Worm (Caenorhabditis elegans) whole organism, L3 larva: ENCODE measurements around the gene ergi-2.

ENCODE experiments used
- aly-2 ChIP-seq: fragments of 150-350 bp; optimal IDR thresholded peaks from 2 replicates; lab custom pipeline; 2014; ENCODE audit warnings: missing biosample characterization, missing genetic modification characterization
- ama-1 ChIP-seq: fragments of 150-350 bp; optimal IDR thresholded peaks from 2 replicates; lab custom pipeline; 2018
- ceh-9 ChIP-seq: sonication (generic microtip); optimal IDR thresholded peaks from 2 replicates; lab custom pipeline; 2018; ENCODE audit warnings: missing biosample characterization, missing genetic modification characterization
- daf-12 ChIP-seq: fragments of 150-350 bp; optimal IDR thresholded peaks from 2 replicates; lab custom pipeline; 2014; ENCODE audit warnings: missing biosample characterization, missing genetic modification reagents, missing genetic modification characterization
- egl-5 ChIP-seq: fragments of 150-350 bp; optimal IDR thresholded peaks from 2 replicates; lab custom pipeline; 2017; ENCODE audit warnings: missing biosample characterization, missing genetic modification reagents, missing genetic modification characterization, inconsistent platforms
- elt-1 ChIP-seq: fragments of 150-350 bp; optimal IDR thresholded peaks from 2 replicates; lab custom pipeline; 2014; ENCODE audit warnings: missing biosample characterization, missing genetic modification characterization
- elt-3 ChIP-seq, 3 experiments: fragments of 150-350 bp in 1 of 3; sonication (generic microtip) in 2 of 3; optimal IDR thresholded peaks; 2 replicates in 2 of 3; 4 replicates in 1 of 3; lab custom pipeline; 2014 to 2017; ENCODE audit warnings: missing biosample characterization in 3 of 3, missing genetic modification characterization in 3 of 3
- eor-1 ChIP-seq, 2 experiments: fragments of 150-350 bp; optimal IDR thresholded peaks; 2 replicates each; lab custom pipeline; 2014 to 2018; ENCODE audit warnings: missing biosample characterization in 2 of 2, missing genetic modification characterization in 2 of 2
- fkh-10 ChIP-seq: sonication (generic microtip); optimal IDR thresholded peaks from 2 replicates; lab custom pipeline; 2017; ENCODE audit warnings: missing biosample characterization, missing genetic modification reagents, missing genetic modification characterization
- fkh-2 ChIP-seq: fragments of 150-350 bp; optimal IDR thresholded peaks from 2 replicates; lab custom pipeline; 2014; ENCODE audit warnings: missing biosample characterization, missing genetic modification reagents, missing genetic modification characterization
- fos-1 ChIP-seq: fragments of 150-350 bp; optimal IDR thresholded peaks from 2 replicates; lab custom pipeline; 2014; ENCODE audit warnings: missing biosample characterization, missing genetic modification characterization
- hmg-11 ChIP-seq: sonication (generic microtip); optimal IDR thresholded peaks from 2 replicates; lab custom pipeline; 2016; ENCODE audit warnings: missing genetic modification characterization, missing compliant biosample characterization
- jun-1 ChIP-seq: fragments of 150-350 bp; optimal IDR thresholded peaks from 2 replicates; lab custom pipeline; 2014; ENCODE audit warnings: missing biosample characterization, missing genetic modification reagents, missing genetic modification characterization
- lin-15B ChIP-seq: fragments of 150-350 bp; optimal IDR thresholded peaks from 2 replicates; lab custom pipeline; 2014; ENCODE audit warnings: missing biosample characterization, missing genetic modification characterization
- lin-39 ChIP-seq: fragments of 150-350 bp; optimal IDR thresholded peaks from 2 replicates; lab custom pipeline; 2018; ENCODE audit warnings: missing biosample characterization, missing genetic modification reagents, missing genetic modification characterization
- mdl-1 ChIP-seq: fragments of 150-350 bp; optimal IDR thresholded peaks from 2 replicates; lab custom pipeline; 2014; ENCODE audit warnings: missing biosample characterization, missing genetic modification characterization
- nfya-1 ChIP-seq: sonication (generic microtip); optimal IDR thresholded peaks from 2 replicates; lab custom pipeline; 2017; ENCODE audit warnings: missing genetic modification characterization, mild to moderate bottlenecking, missing compliant biosample characterization, antibody characterized with exemption, moderate library complexity; ENCODE audit not compliant: insufficient read depth
- nhr-12 ChIP-seq: fragments of 150-350 bp; optimal IDR thresholded peaks from 2 replicates; lab custom pipeline; 2014; ENCODE audit warnings: missing biosample characterization, missing genetic modification characterization
- nhr-23 ChIP-seq: fragments of 150-350 bp; optimal IDR thresholded peaks from 2 replicates; lab custom pipeline; 2014; ENCODE audit warnings: missing biosample characterization, missing genetic modification reagents, missing genetic modification characterization
- nhr-237 ChIP-seq: fragments of 150-350 bp; optimal IDR thresholded peaks from 2 replicates; lab custom pipeline; 2014; ENCODE audit warnings: missing biosample characterization, missing genetic modification characterization
- nhr-25 ChIP-seq: sonication (generic microtip); optimal IDR thresholded peaks from 2 replicates; lab custom pipeline; 2017; ENCODE audit warnings: missing biosample characterization, missing genetic modification characterization
- nhr-43 ChIP-seq: sonication (generic microtip); optimal IDR thresholded peaks from 2 replicates; lab custom pipeline; 2016; ENCODE audit warnings: mild to moderate bottlenecking, missing genetic modification characterization, missing compliant biosample characterization; ENCODE audit not compliant: poor library complexity, severe bottlenecking
- nhr-67 ChIP-seq: fragments of 150-350 bp; optimal IDR thresholded peaks from 2 replicates; lab custom pipeline; 2014; ENCODE audit warnings: missing biosample characterization, missing genetic modification characterization
- nhr-76 ChIP-seq: fragments of 150-350 bp; sonication (generic microtip); optimal IDR thresholded peaks from 5 replicates; lab custom pipeline; 2014; ENCODE audit warnings: missing biosample characterization, missing genetic modification characterization
- nhr-77 ChIP-seq: fragments of 150-350 bp; optimal IDR thresholded peaks from 2 replicates; lab custom pipeline; 2014; ENCODE audit warnings: missing biosample characterization, missing genetic modification characterization
- pha-4 ChIP-seq: fragments of 150-350 bp; optimal IDR thresholded peaks from 2 replicates; lab custom pipeline; 2014; ENCODE audit warnings: missing biosample characterization, missing genetic modification reagents, missing genetic modification characterization
- pqm-1 ChIP-seq: fragments of 150-350 bp; optimal IDR thresholded peaks from 2 replicates; lab custom pipeline; 2017; ENCODE audit warnings: missing biosample characterization, missing genetic modification characterization, inconsistent platforms
- sea-2 ChIP-seq: fragments of 150-350 bp; sonication (generic microtip); optimal IDR thresholded peaks from 4 replicates; lab custom pipeline; 2014; ENCODE audit warnings: missing biosample characterization, missing genetic modification reagents, missing genetic modification characterization
- skn-1 ChIP-seq: fragments of 150-350 bp; optimal IDR thresholded peaks from 2 replicates; lab custom pipeline; 2014; ENCODE audit warnings: missing biosample characterization, missing genetic modification characterization
- tbx-2 ChIP-seq: sonication (generic microtip); optimal IDR thresholded peaks from 2 replicates; lab custom pipeline; 2016; ENCODE audit warnings: mild to moderate bottlenecking, missing genetic modification characterization, missing compliant biosample characterization
- unc-39 ChIP-seq: sonication (generic microtip); optimal IDR thresholded peaks from 4 replicates; lab custom pipeline; 2017; ENCODE audit warnings: missing biosample characterization, missing genetic modification characterization
- ztf-11 ChIP-seq: fragments of 150-350 bp; optimal IDR thresholded peaks from 2 replicates; lab custom pipeline; 2014; ENCODE audit warnings: missing biosample characterization, missing genetic modification characterization
- ztf-4 ChIP-seq: fragments of 150-350 bp; optimal IDR thresholded peaks from 2 replicates; lab custom pipeline; 2014; ENCODE audit warnings: missing biosample characterization, missing genetic modification characterization

ergi-2 gene

ce11 chrX:15039696-15040212 lies 32.6 kb upstream of the ergi-2 start:
- no peak for TF ChIP-seq fkh-10
- no peak for TF ChIP-seq elt-3 (tag; optimal IDR thresholded peaks at IDR 0.05; lab: Kevin White, UChicago)
- TF ChIP-seq ztf-4 = no peak
- TF ChIP-seq ceh-9 (tag; lab: Kevin White, UChicago) = no peak

ce11 chrX:15039029-15039695 lies 32.1 kb upstream of the ergi-2 start:
- TF ChIP-seq hmg-11 = no peak
- TF ChIP-seq ama-1 (lab: Kevin White, UChicago) = peak; percentile 62
- TF ChIP-seq, all 47 proteins: peak for 1

- TF ChIP-seq ama-1 (lab: Kevin White, UChicago) (peak; percentile 18), elt-1 (tag; lab: Kevin White, UChicago) (no peak), nhr-43 (peak; percentile 13)
Observed at ce11 chrX:15036287-15036686, 29.2 kb upstream of the ergi-2 start.

- TF ChIP-seq skn-1 (tag; lab: Kevin White, UChicago) (no peak), pqm-1 (tag; lab: Kevin White, UChicago) (no peak), egl-5 (tag; lab: Kevin White, UChicago) (no peak), nhr-23 (tag; lab: Kevin White, UChicago) (no peak), fkh-2 (tag; lab: Kevin White, UChicago) (no peak), nhr-43 (no peak), hmg-11 (no peak), jun-1 (tag; lab: Kevin White, UChicago) (no peak), ceh-9 (tag; lab: Kevin White, UChicago) (no peak), aly-2 (tag; lab: Kevin White, UChicago) (no peak), nhr-25 (no peak), pha-4 (tag; lab: Kevin White, UChicago) (no peak), ztf-11 (tag; lab: Kevin White, UChicago) (no peak), ama-1 (lab: Kevin White, UChicago) (no peak)
Observed at ce11 chrX:15035748-15036147, 28.6 kb upstream of the ergi-2 start.

ce11 chrX:15034787-15035186 lies 27.7 kb upstream of the ergi-2 start, which contains the start of gene dsc-1:
Gene dsc-1, minus strand, starts transcription at chrX:15034832.
- TF ChIP-seq elt-3 (tag; optimal IDR thresholded peaks at IDR 0.05; lab: Kevin White, UChicago) = no peak
- TF ChIP-seq fos-1 (tag; lab: Kevin White, UChicago) = no peak
- no peak for TF ChIP-seq fkh-2 (tag; lab: Kevin White, UChicago)
- no peak for TF ChIP-seq daf-12 (tag; lab: Kevin White, UChicago)
- no peak for TF ChIP-seq sea-2 (GFP tag; lab: Kevin White, UChicago)
- TF ChIP-seq eor-1 (tag; optimal IDR thresholded peaks at IDR 0.05; lab: Kevin White, UChicago) = no peak
- TF ChIP-seq skn-1 (tag; lab: Kevin White, UChicago) = no peak
- no peak for TF ChIP-seq pha-4 (tag; lab: Kevin White, UChicago)
- no peak for TF ChIP-seq nhr-76 (tag; lab: Kevin White, UChicago)
- TF ChIP-seq unc-39 (tag; lab: Kevin White, UChicago) = no peak
- TF ChIP-seq nhr-67 (tag; lab: Kevin White, UChicago) = no peak
- TF ChIP-seq nhr-77 = no peak
- no peak for TF ChIP-seq nfya-1 (tag; lab: Kevin White, UChicago)
- TF ChIP-seq nhr-237 = no peak
- TF ChIP-seq tbx-2 (tag; lab: Kevin White, UChicago) = no peak
- TF ChIP-seq lin-39 (tag; lab: Kevin White, UChicago) = no peak
- no peak for TF ChIP-seq egl-5 (tag; lab: Kevin White, UChicago)
- no peak for TF ChIP-seq ztf-4
- TF ChIP-seq nhr-23 (tag; lab: Kevin White, UChicago) = no peak
- no peak for TF ChIP-seq mdl-1 (tag; lab: Kevin White, UChicago)

ce11 chrX:15027997-15028396 lies 20.9 kb upstream of the ergi-2 start:
- no peak for TF ChIP-seq aly-2 (tag; lab: Kevin White, UChicago)
- TF ChIP-seq nhr-12 (tag; lab: Kevin White, UChicago) = no peak
- TF ChIP-seq hmg-11 = no peak
- no peak for TF ChIP-seq egl-5 (tag; lab: Kevin White, UChicago)
- no peak for TF ChIP-seq lin-15B (tag; lab: Kevin White, UChicago)
- TF ChIP-seq eor-1 (tag; optimal IDR thresholded peaks at IDR 0.05; lab: Kevin White, UChicago) = no peak
- no peak for TF ChIP-seq pqm-1 (tag; lab: Kevin White, UChicago)
- no peak for TF ChIP-seq nhr-23 (tag; lab: Kevin White, UChicago)
- no peak for TF ChIP-seq ztf-4
- no peak for TF ChIP-seq unc-39 (tag; lab: Kevin White, UChicago)
- no peak for TF ChIP-seq elt-1 (tag; lab: Kevin White, UChicago)
- no peak for TF ChIP-seq pha-4 (tag; lab: Kevin White, UChicago)
- TF ChIP-seq, all 47 proteins: peak for 0
